Fruit fly (Drosophila melanogaster): ENCODE data around the gene Men-b.

The Men-b gene

DNA sequence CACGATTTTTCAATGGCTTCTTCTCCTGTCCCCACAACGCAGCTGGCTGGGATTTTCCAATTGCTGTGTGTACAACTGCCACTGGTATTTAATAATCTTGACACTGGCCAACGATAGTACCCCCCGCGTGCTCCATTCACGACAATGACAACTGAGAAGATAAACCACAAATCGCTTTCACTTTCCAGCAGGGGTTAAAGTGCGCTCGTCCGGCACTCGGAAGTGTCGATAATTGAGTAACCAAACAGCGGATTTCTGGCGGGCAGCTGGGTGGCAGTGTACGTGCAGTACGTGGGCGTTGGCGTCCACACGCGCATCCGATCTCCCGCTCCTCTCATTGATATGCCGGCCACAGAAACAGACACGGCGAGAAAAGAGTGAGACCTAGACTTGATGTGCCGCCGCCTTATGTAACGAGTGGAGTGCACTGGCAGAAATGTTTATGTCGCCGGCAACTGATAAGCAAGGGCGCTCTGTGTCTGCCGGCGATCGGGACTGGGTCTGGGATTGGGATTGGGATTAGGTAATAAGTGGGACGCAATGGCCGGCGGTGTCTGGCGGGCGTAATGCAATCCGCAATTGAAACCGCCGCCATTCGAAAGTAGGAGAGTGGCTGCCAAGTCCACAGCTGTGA lies 16.6 kb upstream of the Men-b start:
- TF ChIP-seq Med (GFP tag) (peak; percentile 50), gem (tag; optimal IDR thresholded peaks at IDR 0.05) (no peak), peb (GFP tag; IDR thresholded peaks at IDR 0.05) (no peak), Asciz (GFP tag; optimal IDR thresholded peaks at IDR 0.05) (no peak), salm (tag; optimal IDR thresholded peaks at IDR 0.05) (no peak), CG7745 (tag; optimal IDR thresholded peaks at IDR 0.05) (no peak), ci (GFP tag; IDR thresholded peaks at IDR 0.05) (0 out of 3 replicates have a peak, but pooled peaks have one; percentile 15), chn (GFP tag; optimal IDR thresholded peaks at IDR 0.05) (no peak), sug (tag; optimal IDR thresholded peaks at IDR 0.05) (peak; percentile 39), Hr78 (GFP tag; optimal IDR thresholded peaks at IDR 0.05) (peak in 1 of 2 experiments; percentile 92), CG7987 (GFP tag; optimal IDR thresholded peaks at IDR 0.05) (no peak), Camta (GFP tag; optimal IDR thresholded peaks at IDR 0.05) (no peak), kah (GFP tag; optimal IDR thresholded peaks at IDR 0.05) (no peak), CG2199 (GFP tag; IDR thresholded peaks at IDR 0.05) (0 out of 3 replicates have a peak, but pooled peaks have one; percentile 16), al (GFP tag; IDR thresholded peaks at IDR 0.05) (no peak), CG14014 (GFP tag; IDR thresholded peaks at IDR 0.05) (no peak), hkb (optimal IDR thresholded peaks at IDR 0.05) (no peak), hkb (GFP tag; IDR thresholded peaks at IDR 0.05) (peak; percentile 21; the same call in 1 of the 2 replicates), Pdp1 (GFP tag; optimal IDR thresholded peaks at IDR 0.05) (peak in 1 of 2 experiments; percentile 95), CG32532 (GFP tag; IDR thresholded peaks at IDR 0.05) (no peak), CG17568 (GFP tag; optimal IDR thresholded peaks at IDR 0.05) (no peak), sr (GFP tag; IDR thresholded peaks at IDR 0.05) (peak; percentile 70), Blimp-1 (GFP tag; optimal IDR thresholded peaks at IDR 0.05) (peak; percentile 65), Scr (GFP tag; IDR thresholded peaks at IDR 0.05; ENCODE audit: partially characterized antibody) (no peak), ap (GFP tag; IDR thresholded peaks at IDR 0.05) (no peak), CG12769 (tag; optimal IDR thresholded peaks at IDR 0.05) (no peak), cas (GFP tag; IDR thresholded peaks at IDR 0.05) (no peak), CG2678 (tag; optimal IDR thresholded peaks at IDR 0.05) (no peak), bbx (GFP tag; IDR thresholded peaks at IDR 0.05; ENCODE audit: partially characterized antibody) (no peak), ken (GFP tag; IDR thresholded peaks at IDR 0.05) (0 out of 3 replicates have a peak, but pooled peaks have one; percentile 15), CG10979 (tag; optimal IDR thresholded peaks at IDR 0.05) (no peak), CG16815 (GFP tag; optimal IDR thresholded peaks at IDR 0.05) (no peak), ranshi (GFP tag; IDR thresholded peaks at IDR 0.05) (no peak)

DNA sequence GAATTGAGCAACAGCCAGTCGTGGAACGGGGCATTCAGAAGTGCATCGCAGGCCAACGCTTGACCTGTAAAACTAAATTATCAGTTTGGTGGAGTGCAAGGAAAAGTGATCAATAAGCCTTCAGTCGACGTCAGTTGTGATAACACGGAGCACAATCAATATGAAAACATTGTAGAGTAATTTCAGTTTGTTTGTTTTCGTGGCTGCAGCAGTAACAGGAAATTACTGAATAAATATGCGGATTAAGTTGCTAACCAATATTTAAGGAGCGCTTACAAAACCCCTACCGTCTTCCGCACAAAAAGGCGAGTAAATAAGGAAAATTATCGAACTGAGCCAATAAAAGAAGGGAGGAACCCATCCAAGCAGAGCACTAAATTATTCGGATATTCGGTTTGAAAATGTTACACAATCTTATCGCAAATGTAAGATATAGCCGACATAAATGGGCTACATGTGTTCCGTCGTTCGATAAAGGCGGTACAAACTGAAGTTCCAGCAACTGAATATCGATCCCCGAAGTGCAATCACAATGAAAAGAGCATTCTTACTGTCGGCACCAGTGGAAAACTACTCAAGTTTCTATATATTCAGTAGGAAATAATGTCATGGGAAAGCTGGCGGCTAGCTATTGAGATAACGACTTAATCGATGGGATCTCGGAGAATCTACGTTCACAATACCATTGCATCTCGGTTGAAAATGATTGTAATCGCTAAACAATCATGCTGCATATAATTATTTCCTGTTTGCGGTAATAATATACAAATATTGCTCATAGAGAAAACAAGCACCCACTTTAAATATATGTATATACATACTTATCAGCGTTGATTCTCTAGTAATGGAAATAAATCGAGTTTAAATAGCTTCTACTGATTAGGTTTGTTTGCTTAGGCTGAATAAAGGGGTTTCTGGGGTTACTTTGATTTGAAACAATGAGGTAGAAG lies 15.5 kb upstream of the Men-b start:
- TF ChIP-seq CG3163 (GFP tag; optimal IDR thresholded peaks at IDR 0.05): peak; percentile 40
- peak; percentile 40 for TF ChIP-seq jing (GFP tag; optimal IDR thresholded peaks at IDR 0.05)
- peak; percentile 51 for TF ChIP-seq CG13296 (GFP tag; optimal IDR thresholded peaks at IDR 0.05)
- peak; percentile 13; the same call in 1 of the 2 replicates for TF ChIP-seq ttk (GFP tag; IDR thresholded peaks at IDR 0.05)
- peak; percentile 43; the same call in 1 of the 2 replicates for TF ChIP-seq vvl (GFP tag; IDR thresholded peaks at IDR 0.05)
- no peak for TF ChIP-seq MBD-R2 (GFP tag; IDR thresholded peaks at IDR 0.05)
- no peak for TF ChIP-seq ash1 (GFP tag; optimal IDR thresholded peaks at IDR 0.05)
- TF ChIP-seq gcm (GFP tag; optimal IDR thresholded peaks at IDR 0.05): peak; percentile 53
- TF ChIP-seq zen (tag; optimal IDR thresholded peaks at IDR 0.05): peak; percentile 75
- peak; percentile 59 for TF ChIP-seq CG2712 (tag; optimal IDR thresholded peaks at IDR 0.05)
- TF ChIP-seq bcd (GFP tag; optimal IDR thresholded peaks at IDR 0.05): peak; percentile 60
- peak; percentile 32 for TF ChIP-seq Dad (GFP tag; optimal IDR thresholded peaks at IDR 0.05)
- no peak for TF ChIP-seq CG9932 (GFP tag; IDR thresholded peaks at IDR 0.05)
- peak; percentile 40 for TF ChIP-seq CG10267 (tag; optimal IDR thresholded peaks at IDR 0.05)
- TF ChIP-seq CG31388 (GFP tag; optimal IDR thresholded peaks at IDR 0.05): no peak
- peak; percentile 33 for TF ChIP-seq CG10543 (GFP tag; optimal IDR thresholded peaks at IDR 0.05)

Data from whole organism, embryonic.